Worm (Caenorhabditis elegans) whole organism, L3 larva: Measurements from ENCODE around the gene fut-1.

ENCODE experiments used
- ama-1 ChIP-seq: fragments of 150-350 bp; optimal IDR thresholded peaks from 2 replicates; lab custom pipeline; 2018
- elt-3 ChIP-seq, 3 experiments: fragments of 150-350 bp in 1 of 3; sonication (generic microtip) in 2 of 3; optimal IDR thresholded peaks; 2 replicates in 2 of 3; 4 replicates in 1 of 3; lab custom pipeline; 2014 to 2017; ENCODE audit warnings: missing biosample characterization in 3 of 3, missing genetic modification characterization in 3 of 3
- fkh-10 ChIP-seq: sonication (generic microtip); optimal IDR thresholded peaks from 2 replicates; lab custom pipeline; 2017; ENCODE audit warnings: missing biosample characterization, missing genetic modification reagents, missing genetic modification characterization
- fos-1 ChIP-seq: fragments of 150-350 bp; optimal IDR thresholded peaks from 2 replicates; lab custom pipeline; 2014; ENCODE audit warnings: missing biosample characterization, missing genetic modification characterization
- lsy-12 ChIP-seq: sonication (generic microtip); optimal IDR thresholded peaks from 2 replicates; lab custom pipeline; 2016; ENCODE audit warnings: mild to moderate bottlenecking, missing genetic modification characterization, missing compliant biosample characterization
- mdl-1 ChIP-seq: fragments of 150-350 bp; optimal IDR thresholded peaks from 2 replicates; lab custom pipeline; 2014; ENCODE audit warnings: missing biosample characterization, missing genetic modification characterization
- nhr-12 ChIP-seq: fragments of 150-350 bp; optimal IDR thresholded peaks from 2 replicates; lab custom pipeline; 2014; ENCODE audit warnings: missing biosample characterization, missing genetic modification characterization
- unc-39 ChIP-seq: sonication (generic microtip); optimal IDR thresholded peaks from 4 replicates; lab custom pipeline; 2017; ENCODE audit warnings: missing biosample characterization, missing genetic modification characterization
- unc-62 ChIP-seq: fragments of 150-350 bp; sonication (generic microtip); optimal IDR thresholded peaks from 4 replicates; lab custom pipeline; 2014; ENCODE audit warnings: missing biosample characterization, missing genetic modification reagents, missing genetic modification characterization

DNA sequence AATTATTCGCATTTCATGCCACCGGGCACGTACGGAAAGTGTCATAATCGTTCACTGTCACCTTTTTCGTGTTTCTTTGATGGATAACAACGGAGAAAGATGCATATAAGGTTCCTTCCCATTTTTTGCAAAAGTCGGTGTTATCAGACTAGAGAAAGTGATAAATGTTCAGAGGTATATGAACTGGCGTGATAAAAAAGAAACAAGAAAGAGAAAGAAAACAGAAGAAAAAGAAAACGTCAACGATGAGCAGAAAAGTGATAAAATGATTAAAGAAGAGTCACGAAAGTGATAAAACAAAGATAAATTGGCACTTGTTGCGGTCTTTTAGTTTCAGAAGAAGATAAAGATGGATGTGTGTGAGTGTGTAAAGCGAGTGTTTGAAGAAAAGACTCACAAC lies 29.1 kb downstream of the fut-1 start:
- TF ChIP-seq fkh-10 (no peak), ama-1 (lab: Kevin White, UChicago) (no peak), elt-3 (tag; optimal IDR thresholded peaks at IDR 0.05; lab: Kevin White, UChicago) (peak in 1 of 3 experiments; percentile 75), unc-39 (tag; lab: Kevin White, UChicago) (no peak), nhr-12 (tag; lab: Kevin White, UChicago) (no peak), unc-62 (GFP tag; lab: Kevin White, UChicago) (no peak), lsy-12 (tag; lab: Kevin White, UChicago) (no peak), mdl-1 (no peak), fos-1 (tag; lab: Kevin White, UChicago) (no peak)
